Fruit fly (Drosophila melanogaster) whole organism, embryonic: ENCODE measurements around the gene CG14442.

ENCODE experiments used
- BEAF-32 ChIP-seq: fragments of 200-800 bp; sonication (Bioruptor generic); optimal IDR thresholded peaks from 3 replicates; lab custom pipeline; 2017; ENCODE audit warnings: missing biosample characterization, missing genetic modification characterization, mild to moderate bottlenecking, moderate library complexity, missing genetic modification reagents
- CG11504 ChIP-seq: fragments of 200-800 bp; sonication (Bioruptor generic); optimal IDR thresholded peaks from 3 replicates; lab custom pipeline; 2019; ENCODE audit warnings: missing biosample characterization, mild to moderate bottlenecking, missing genetic modification characterization, moderate library complexity
- CG13287 ChIP-seq: fragments of 200-800 bp; sonication (Bioruptor generic); IDR thresholded peaks from 2 replicates; pipeline ENCODE4 v1.3.6; 2022; ENCODE audit warnings: missing biosample characterization, missing genetic modification characterization; ENCODE audit not compliant: partially characterized antibody
- CG2199 ChIP-seq: fragments of 200-800 bp; sonication (Bioruptor generic); IDR thresholded peaks from 3 replicates; pipeline ENCODE4 v1.3.6; 2022; ENCODE audit warnings: missing biosample characterization, missing genetic modification characterization
- CG2712 ChIP-seq: fragments of 200-800 bp; optimal IDR thresholded peaks from 3 replicates; lab custom pipeline; 2019; ENCODE audit warnings: missing biosample characterization, mild to moderate bottlenecking, missing genetic modification characterization, moderate library complexity
- CG3163 ChIP-seq: fragments of 200-800 bp; sonication (Bioruptor generic); optimal IDR thresholded peaks from 3 replicates; lab custom pipeline; 2016; ENCODE audit warnings: missing biosample characterization, missing genetic modification characterization
- CG7271 ChIP-seq: fragments of 200-800 bp; sonication (Bioruptor generic); optimal IDR thresholded peaks from 2 replicates; lab custom pipeline; 2018; ENCODE audit warnings: missing biosample characterization, mild to moderate bottlenecking, missing genetic modification characterization, moderate library complexity
- CG8290 ChIP-seq, 3 experiments: fragments of 200-800 bp; sonication (Bioruptor generic); optimal IDR thresholded peaks; 2 replicates each; lab custom pipeline; 2016 to 2019; ENCODE audit warnings: missing biosample characterization in 3 of 3, missing genetic modification characterization in 3 of 3, mild to moderate bottlenecking in 2 of 3, moderate library complexity in 1 of 3
- CG8359 ChIP-seq: fragments of 200-800 bp; sonication (Bioruptor generic); optimal IDR thresholded peaks from 2 replicates; lab custom pipeline; 2017; ENCODE audit warnings: missing biosample characterization, mild to moderate bottlenecking, missing genetic modification characterization, borderline replicate concordance
- H15 ChIP-seq: fragments of 200-800 bp; sonication (Bioruptor generic); IDR thresholded peaks from 3 replicates; pipeline ENCODE4 v1.3.6; 2022; ENCODE audit warnings: missing biosample characterization, missing genetic modification characterization
- Hand ChIP-seq: fragments of 200-800 bp; sonication (Bioruptor generic); optimal IDR thresholded peaks from 2 replicates; lab custom pipeline; 2017; ENCODE audit warnings: mild to moderate bottlenecking, missing biosample characterization, missing genetic modification reagents, missing genetic modification characterization
- Mrtf ChIP-seq: fragments of 200-800 bp; sonication (Bioruptor generic); IDR thresholded peaks from 3 replicates; pipeline ENCODE4 v1.3.6; 2022; ENCODE audit warnings: missing biosample characterization, missing genetic modification characterization
- Rfx ChIP-seq: fragments of 200-800 bp; sonication (Bioruptor generic); IDR thresholded peaks from 2 replicates; pipeline ENCODE4 v1.3.6; 2022; ENCODE audit warnings: missing biosample characterization, missing genetic modification characterization
- TFAM ChIP-seq: fragments of 200-800 bp; sonication (Bioruptor generic); optimal IDR thresholded peaks from 2 replicates; lab custom pipeline; 2017; ENCODE audit warnings: missing biosample characterization, missing genetic modification characterization, inconsistent platforms
- Xbp1 ChIP-seq: fragments of 200-800 bp; sonication (Bioruptor generic); optimal IDR thresholded peaks from 3 replicates; lab custom pipeline; 2016; ENCODE audit warnings: missing biosample characterization, mild to moderate bottlenecking, missing genetic modification characterization
- ato ChIP-seq: fragments of 200-800 bp; sonication (Bioruptor generic); IDR thresholded peaks from 2 replicates; pipeline ENCODE4 v1.3.6; 2022; ENCODE audit warnings: missing biosample characterization, missing genetic modification characterization; ENCODE audit not compliant: partially characterized antibody
- chif ChIP-seq, 2 experiments: fragments of 200-800 bp; sonication (Bioruptor generic); optimal IDR thresholded peaks; 3 replicates each; lab custom pipeline; 2016; ENCODE audit warnings: missing biosample characterization in 2 of 2, missing genetic modification characterization in 2 of 2
- grau ChIP-seq: fragments of 200-800 bp; optimal IDR thresholded peaks from 3 replicates; lab custom pipeline; 2019; ENCODE audit warnings: missing biosample characterization, mild to moderate bottlenecking, missing genetic modification characterization, moderate library complexity
- hkb ChIP-seq, 2 experiments: fragments of 200-800 bp in 1 of 2; fragments of >200 bp in 1 of 2; sonication (Bioruptor generic) in 1 of 2; IDR thresholded peaks in 1 of 2; optimal IDR thresholded peaks in 1 of 2; 2 replicates each; pipeline versions ENCODE4 v1.3.6 to Lab custom; 2017 to 2022; ENCODE audit warnings: missing biosample characterization in 1 of 2, missing genetic modification characterization in 1 of 2
- insv ChIP-seq, 2 experiments: fragments of 200-800 bp; sonication (Bioruptor generic); optimal IDR thresholded peaks; 3 replicates each; lab custom pipeline; 2016 to 2018; ENCODE audit warnings: missing biosample characterization in 2 of 2, missing genetic modification characterization in 2 of 2
- jumu ChIP-seq: fragments of 200-800 bp; sonication (Bioruptor generic); optimal IDR thresholded peaks from 3 replicates; lab custom pipeline; 2016; ENCODE audit warnings: missing biosample characterization, missing genetic modification characterization
- mld ChIP-seq: fragments of 200-800 bp; sonication (Bioruptor generic); IDR thresholded peaks from 3 replicates; pipeline ENCODE4 v1.3.6; 2022; ENCODE audit warnings: missing biosample characterization, missing genetic modification characterization; ENCODE audit not compliant: partially characterized antibody
- prd ChIP-seq, 3 experiments: fragments of >200 bp in 2 of 3; fragments of 200-800 bp in 1 of 3; sonication (Bioruptor generic) in 1 of 3; optimal IDR thresholded peaks in 2 of 3; IDR thresholded peaks in 1 of 3; 2 replicates in 2 of 3; 3 replicates in 1 of 3; pipeline versions ENCODE4 v1.3.6 to Lab custom; 2017 to 2022; ENCODE audit warnings: missing biosample characterization in 1 of 3, missing genetic modification characterization in 1 of 3
- scrt ChIP-seq: fragments of 200-800 bp; sonication (Bioruptor generic); optimal IDR thresholded peaks from 2 replicates; lab custom pipeline; 2018; ENCODE audit warnings: missing biosample characterization, mild to moderate bottlenecking, missing genetic modification characterization, moderate library complexity
- sens ChIP-seq: fragments of 200-800 bp; sonication (Bioruptor generic); peaks from one replicate; lab custom pipeline; 2016; ENCODE audit warnings: missing biosample characterization, missing genetic modification characterization
- sim ChIP-seq: fragments of 200-800 bp; sonication (Bioruptor generic); IDR thresholded peaks from 2 replicates; pipeline ENCODE4 v1.3.6; 2022; ENCODE audit warnings: missing biosample characterization, missing genetic modification characterization
- ssp ChIP-seq: fragments of 200-800 bp; sonication (Bioruptor generic); IDR thresholded peaks from 2 replicates; pipeline ENCODE4 v1.3.6; 2022; ENCODE audit warnings: missing biosample characterization, missing genetic modification characterization

CG14442 gene

DNA sequence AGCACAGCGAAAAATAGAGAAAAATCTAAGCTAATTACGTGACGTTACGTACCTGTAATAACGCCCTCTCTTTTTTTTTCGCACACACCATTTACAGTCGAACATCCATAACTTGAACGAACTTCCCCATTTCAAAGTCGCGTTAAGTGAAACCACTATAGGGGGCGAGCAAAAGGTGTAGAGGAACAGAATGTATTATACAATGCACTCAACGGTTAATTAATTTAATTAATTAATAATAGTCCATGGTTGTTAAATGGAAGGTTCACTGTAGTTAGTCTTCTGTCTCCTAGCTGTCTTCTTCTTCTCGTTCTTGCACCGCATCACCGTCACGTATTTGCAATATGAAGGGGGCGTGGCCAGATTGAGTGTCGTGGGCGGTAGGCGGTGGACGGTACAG is 53.2 kb downstream of the CG14442 start (continued):
- TF ChIP-seq grau (tag; lab: Kevin White, UChicago) (peak; percentile 59), sim (GFP tag; lab: Robert Waterston, UW) (no peak), TFAM (no peak), CG8290 (GFP tag; optimal IDR thresholded peaks at IDR 0.05; lab: Kevin White, UChicago) (no peak), CG8290 (tag; optimal IDR thresholded peaks at IDR 0.05; lab: Kevin White, UChicago) (peak in 1 of 2 experiments; percentile 1), CG2199 (GFP tag; lab: Robert Waterston, UW) (no peak), hkb (optimal IDR thresholded peaks at IDR 0.05; lab: Kevin White, UChicago) (no peak), hkb (GFP tag; IDR thresholded peaks at IDR 0.05; lab: Robert Waterston, UW) (no peak), Xbp1 (GFP tag; lab: Kevin White, UChicago) (no peak), CG7271 (tag; lab: Kevin White, UChicago) (no peak), CG13287 (GFP tag; lab: Robert Waterston, UW) (no peak), CG2712 (tag; lab: Kevin White, UChicago) (no peak), Rfx (peak; percentile 31; the same call in 1 of the 2 replicates), CG8359 (GFP tag; lab: Kevin White, UChicago) (no peak), insv (GFP tag; optimal IDR thresholded peaks at IDR 0.05; lab: Kevin White, UChicago) (no peak), sens (GFP tag; lab: Kevin White, UChicago) (peak; percentile 8), CG3163 (GFP tag; lab: Kevin White, UChicago) (no peak), jumu (GFP tag; lab: Kevin White, UChicago) (no peak), prd (optimal IDR thresholded peaks at IDR 0.05; lab: Kevin White, UChicago) (no peak), prd (GFP tag; IDR thresholded peaks at IDR 0.05; lab: Robert Waterston, UW) (peak; percentile 39; the same call in 1 of the 3 replicates), scrt (GFP tag; lab: Kevin White, UChicago) (no peak), CG11504 (tag; lab: Kevin White, UChicago) (peak; percentile 35), Mrtf (GFP tag; lab: Robert Waterston, UW) (no peak), ato (GFP tag; lab: Robert Waterston, UW) (no peak), chif (GFP tag; optimal IDR thresholded peaks at IDR 0.05; lab: Kevin White, UChicago) (no peak), BEAF-32 (GFP tag; lab: Kevin White, UChicago) (no peak), H15 (GFP tag; lab: Robert Waterston, UW) (no peak), ssp (GFP tag; lab: Robert Waterston, UW) (no peak), mld (GFP tag; lab: Robert Waterston, UW) (no peak), Hand (GFP tag; lab: Kevin White, UChicago) (no peak)
